Worm (Caenorhabditis elegans): ENCODE results near the gene F29G6.1.

The F29G6.1 gene

ce11 chrX:11554522-11554921 is 52.5 kb downstream of the F29G6.1 start:
- no peak for TF ChIP-seq attf-3 (GFP tag; conservative IDR thresholded peaks at IDR 0.05)
- peak; percentile 42 for TF ChIP-seq nhr-80 (tag; optimal IDR thresholded peaks at IDR 0.05)
- no peak for TF ChIP-seq ztf-18 (tag; optimal IDR thresholded peaks at IDR 0.05)
- TF ChIP-seq dox-1 (GFP tag; IDR thresholded peaks at IDR 0.05), result no peak
- no peak for TF ChIP-seq B0035.1 (tag; optimal IDR thresholded peaks at IDR 0.05)

ce11 chrX:11555046-11555445 is 53.0 kb downstream of the F29G6.1 start:
- no peak for TF ChIP-seq lsl-1 (GFP tag; optimal IDR thresholded peaks at IDR 0.05)
- no peak for TF ChIP-seq egl-44 (GFP tag; IDR thresholded peaks at IDR 0.05)
- no peak for TF ChIP-seq lin-40 (tag; optimal IDR thresholded peaks at IDR 0.05)
- TF ChIP-seq F37B4.10 (GFP tag; IDR thresholded peaks at IDR 0.05), result no peak
- TF ChIP-seq B0261.1 (tag; optimal IDR thresholded peaks at IDR 0.05), result no peak
- TF ChIP-seq B0336.3 (GFP tag; IDR thresholded peaks at IDR 0.05), result no peak
- TF ChIP-seq madf-6 (GFP tag; IDR thresholded peaks at IDR 0.05), result no peak
- no peak for TF ChIP-seq B0019.2 (GFP tag; conservative IDR thresholded peaks at IDR 0.05)
- no peak for TF ChIP-seq ceh-27 (GFP tag; optimal IDR thresholded peaks at IDR 0.05)
- TF ChIP-seq cebp-2 (GFP tag; IDR thresholded peaks at IDR 0.05), result no peak
- TF ChIP-seq nhr-179 (tag; optimal IDR thresholded peaks at IDR 0.05), result no peak
- no peak for TF ChIP-seq die-1 (tag; optimal IDR thresholded peaks at IDR 0.05)
- no peak for TF ChIP-seq lin-35 (GFP tag; optimal IDR thresholded peaks at IDR 0.05)
- TF ChIP-seq Y53G8AR.9 (GFP tag; conservative IDR thresholded peaks at IDR 0.05), result no peak
- TF ChIP-seq mel-28 (tag; optimal IDR thresholded peaks at IDR 0.05; ENCODE audit: borderline replicate concordance), result no peak
- TF ChIP-seq tbx-9 (tag; optimal IDR thresholded peaks at IDR 0.05; ENCODE audit: borderline replicate concordance), result no peak
- TF ChIP-seq hmg-20 (GFP tag; IDR thresholded peaks at IDR 0.05), result no peak
- TF ChIP-seq rcor-1 (GFP tag; IDR thresholded peaks at IDR 0.05), result no peak
- TF ChIP-seq F10E7.11 (tag; optimal IDR thresholded peaks at IDR 0.05), result no peak

ce11 chrX:11555527-11556137 is 53.6 kb downstream of the F29G6.1 start:
- TF ChIP-seq fkh-3 (tag; optimal IDR thresholded peaks at IDR 0.05) (no peak), ekl-4 (GFP tag; IDR thresholded peaks at IDR 0.05) (no peak), madf-10 (tag; optimal IDR thresholded peaks at IDR 0.05) (no peak), chd-7 (tag; optimal IDR thresholded peaks at IDR 0.05) (no peak), pbrm-1 (GFP tag; IDR thresholded peaks at IDR 0.05) (no peak), xnd-1 (tag; optimal IDR thresholded peaks at IDR 0.05) (no peak), attf-6 (GFP tag; IDR thresholded peaks at IDR 0.05) (no peak)

ce11 chrX:11556194-11556739 is 54.2 kb downstream of the F29G6.1 start, which contains the start of gene C35C5.10:
Gene C35C5.10, plus strand, starts transcription at chrX:11556244.
- TF ChIP-seq chd-7 (tag; optimal IDR thresholded peaks at IDR 0.05) (no peak), nhr-80 (tag; optimal IDR thresholded peaks at IDR 0.05) (peak; percentile 87)

ce11 chrX:11558156-11558555 is 56.1 kb downstream of the F29G6.1 start:
- TF ChIP-seq sea-2 (GFP tag; IDR thresholded peaks at IDR 0.05) (no peak), K11D2.4 (GFP tag; IDR thresholded peaks at IDR 0.05) (0 out of 2 replicates have a peak, but pooled peaks have one; percentile 25), ekl-4 (GFP tag; IDR thresholded peaks at IDR 0.05) (no peak)

Measured in whole organism, young adult.